Worm (Caenorhabditis elegans) whole organism, L2 larva: Measurements from ENCODE around the gene Y38E10A.33.

Experiments
- F13H6.1 ChIP-seq: sonication (generic microtip); optimal IDR thresholded peaks from 2 replicates; lab custom pipeline; 2016; ENCODE audit warnings: missing genetic modification characterization, missing compliant biosample characterization
- R02D3.7 ChIP-seq: fragments of 150-350 bp; optimal IDR thresholded peaks from 2 replicates; lab custom pipeline; 2014; ENCODE audit warnings: missing biosample characterization, missing genetic modification characterization
- ZK546.5 ChIP-seq: sonication (generic microtip); optimal IDR thresholded peaks from 2 replicates; lab custom pipeline; 2017; ENCODE audit warnings: missing biosample characterization, missing genetic modification characterization
- ama-1 ChIP-seq: fragments of 150-350 bp; optimal IDR thresholded peaks from 2 replicates; lab custom pipeline; 2018; ENCODE audit warnings: inconsistent platforms
- ceh-82 ChIP-seq: fragments of 150-350 bp; optimal IDR thresholded peaks from 2 replicates; lab custom pipeline; 2014; ENCODE audit warnings: missing biosample characterization, missing genetic modification characterization
- elt-3 ChIP-seq: sonication (generic microtip); optimal IDR thresholded peaks from 2 replicates; lab custom pipeline; 2017; ENCODE audit warnings: missing biosample characterization, missing genetic modification characterization
- fos-1 ChIP-seq: fragments of 150-350 bp; optimal IDR thresholded peaks from 2 replicates; lab custom pipeline; 2014; ENCODE audit warnings: missing biosample characterization, missing genetic modification characterization
- lin-11 ChIP-seq: fragments of 150-350 bp; sonication (generic microtip); optimal IDR thresholded peaks from 2 replicates; lab custom pipeline; 2014; ENCODE audit warnings: missing biosample characterization, missing genetic modification characterization, inconsistent platforms, mixed read lengths
- nhr-237 ChIP-seq: fragments of 150-350 bp; optimal IDR thresholded peaks from 2 replicates; lab custom pipeline; 2014; ENCODE audit warnings: missing biosample characterization, missing genetic modification characterization
- unc-62 ChIP-seq: fragments of 150-350 bp; optimal IDR thresholded peaks from 2 replicates; lab custom pipeline; 2014; ENCODE audit warnings: missing biosample characterization, missing genetic modification reagents, missing genetic modification characterization
- ztf-1 ChIP-seq: fragments of 200-800 bp; sonication (Bioruptor generic); conservative IDR thresholded peaks from 2 replicates; pipeline ENCODE4 v1.3.6; 2022; ENCODE audit warnings: missing genetic modification characterization, missing compliant biosample characterization
- ztf-11 ChIP-seq: sonication (generic microtip); optimal IDR thresholded peaks from 2 replicates; lab custom pipeline; 2017; ENCODE audit warnings: missing biosample characterization, missing genetic modification characterization

DNA sequence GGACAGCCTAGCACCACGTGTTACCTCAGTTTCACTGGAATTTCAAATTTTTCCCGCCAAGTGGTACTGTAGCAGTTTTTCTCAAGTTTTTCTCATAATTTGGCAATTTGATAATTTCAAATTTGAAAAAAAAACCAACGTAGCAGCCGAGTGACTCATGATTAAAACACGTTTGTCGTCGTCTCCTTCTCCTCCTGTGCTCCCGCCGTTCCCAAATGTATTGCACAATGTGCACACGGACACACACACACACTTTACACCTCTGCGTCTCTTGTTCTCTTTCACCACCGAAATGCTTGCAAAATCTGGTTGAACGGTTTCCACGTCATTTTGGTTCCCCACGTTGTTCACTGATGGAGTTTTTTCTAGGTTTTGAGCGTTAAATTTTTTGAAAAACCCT is 11.9 kb upstream of the Y38E10A.33 start:
- TF ChIP-seq lin-11 (tag; lab: Kevin White, UChicago) (no peak), ZK546.5 (tag; lab: Kevin White, UChicago) (no peak), elt-3 (tag; lab: Kevin White, UChicago) (no peak), R02D3.7 (tag; lab: Kevin White, UChicago) (no peak), fos-1 (tag; lab: Kevin White, UChicago) (peak; percentile 64), nhr-237 (tag; lab: Kevin White, UChicago) (no peak), unc-62 (GFP tag; lab: Kevin White, UChicago) (no peak), F13H6.1 (tag; lab: Kevin White, UChicago) (no peak), ama-1 (lab: Kevin White, UChicago) (no peak), ceh-82 (tag; lab: Kevin White, UChicago) (no peak), ztf-11 (tag; lab: Kevin White, UChicago) (no peak), ztf-1 (GFP tag; lab: Robert Waterston, UW) (no peak)
